Fruit fly (Drosophila melanogaster) whole organism, embryonic: ENCODE data around the gene CG31050.

Experiments
- Abd-B ChIP-seq: fragments of 200-800 bp; sonication (Bioruptor generic); optimal IDR thresholded peaks from 2 replicates; lab custom pipeline; 2018; ENCODE audit warnings: missing biosample characterization, mild to moderate bottlenecking, missing genetic modification characterization, moderate library complexity
- Adf1 ChIP-seq: fragments of 200-800 bp; sonication (Bioruptor generic); IDR thresholded peaks from 2 replicates; pipeline ENCODE4 v1.3.6; 2022; ENCODE audit warnings: missing biosample characterization, missing genetic modification characterization
- Antp ChIP-seq: fragments of 200-800 bp; sonication (Bioruptor generic); optimal IDR thresholded peaks from 3 replicates; lab custom pipeline; 2016; ENCODE audit warnings: missing biosample characterization, missing genetic modification characterization
- Bdp1 ChIP-seq: fragments of 200-800 bp; sonication (Bioruptor generic); optimal IDR thresholded peaks from 3 replicates; lab custom pipeline; 2016; ENCODE audit warnings: missing biosample characterization, missing genetic modification characterization
- CG10274 ChIP-seq: fragments of 200-800 bp; sonication (Bioruptor generic); optimal IDR thresholded peaks from 3 replicates; lab custom pipeline; 2017; ENCODE audit warnings: missing biosample characterization, mild to moderate bottlenecking, missing genetic modification characterization
- CG11504 ChIP-seq: fragments of 200-800 bp; sonication (Bioruptor generic); optimal IDR thresholded peaks from 3 replicates; lab custom pipeline; 2019; ENCODE audit warnings: missing biosample characterization, mild to moderate bottlenecking, missing genetic modification characterization, moderate library complexity
- CG14710 ChIP-seq: fragments of 200-800 bp; sonication (Bioruptor generic); optimal IDR thresholded peaks from 3 replicates; lab custom pipeline; 2019; ENCODE audit warnings: missing biosample characterization, mild to moderate bottlenecking, missing genetic modification characterization, moderate library complexity
- CG17359 ChIP-seq: fragments of 200-800 bp; sonication (Bioruptor generic); optimal IDR thresholded peaks from 3 replicates; lab custom pipeline; 2018; ENCODE audit warnings: missing biosample characterization, mild to moderate bottlenecking, missing genetic modification characterization, moderate library complexity
- CG2712 ChIP-seq: fragments of 200-800 bp; optimal IDR thresholded peaks from 3 replicates; lab custom pipeline; 2019; ENCODE audit warnings: missing biosample characterization, mild to moderate bottlenecking, missing genetic modification characterization, moderate library complexity
- CG30020 ChIP-seq: fragments of 200-800 bp; optimal IDR thresholded peaks from 2 replicates; lab custom pipeline; 2019; ENCODE audit warnings: missing biosample characterization, mild to moderate bottlenecking, missing genetic modification characterization, moderate library complexity
- CG32532 ChIP-seq: fragments of 200-800 bp; sonication (Bioruptor generic); IDR thresholded peaks from 2 replicates; pipeline ENCODE4 v1.3.6; 2022; ENCODE audit warnings: missing biosample characterization, missing genetic modification characterization
- CG4854 ChIP-seq: fragments of 200-800 bp; sonication (Bioruptor generic); optimal IDR thresholded peaks from 2 replicates; lab custom pipeline; 2016; ENCODE audit warnings: missing biosample characterization, missing genetic modification characterization, inconsistent platforms
- CG7271 ChIP-seq: fragments of 200-800 bp; sonication (Bioruptor generic); optimal IDR thresholded peaks from 2 replicates; lab custom pipeline; 2018; ENCODE audit warnings: missing biosample characterization, mild to moderate bottlenecking, missing genetic modification characterization, moderate library complexity
- CG7357 ChIP-seq: fragments of 200-800 bp; sonication (Bioruptor generic); IDR thresholded peaks from 3 replicates; pipeline ENCODE4 v1.3.6; 2022; ENCODE audit warnings: missing biosample characterization, missing genetic modification characterization
- CG8478 ChIP-seq: fragments of >200 bp; optimal IDR thresholded peaks from 2 replicates; lab custom pipeline; 2018
- CG9797 ChIP-seq: fragments of 200-800 bp; sonication (Bioruptor generic); optimal IDR thresholded peaks from 3 replicates; lab custom pipeline; 2018; ENCODE audit warnings: missing biosample characterization, mild to moderate bottlenecking, missing genetic modification characterization
- CoRest ChIP-seq: fragments of 200-800 bp; sonication (Bioruptor generic); optimal IDR thresholded peaks from 3 replicates; lab custom pipeline; 2018; ENCODE audit warnings: missing biosample characterization, mild to moderate bottlenecking, missing genetic modification characterization, moderate library complexity
- ERR ChIP-seq: fragments of 200-800 bp; sonication (Bioruptor generic); optimal IDR thresholded peaks from 2 replicates; lab custom pipeline; 2016; ENCODE audit warnings: missing biosample characterization, missing genetic modification characterization
- Ets65A ChIP-seq: fragments of 200-800 bp; sonication (Bioruptor generic); peaks from one replicate; lab custom pipeline; 2016; ENCODE audit warnings: missing biosample characterization, missing genetic modification characterization
- Fer1 ChIP-seq: fragments of 200-800 bp; sonication (Bioruptor generic); optimal IDR thresholded peaks from 2 replicates; lab custom pipeline; 2017; ENCODE audit warnings: missing biosample characterization, mild to moderate bottlenecking, missing genetic modification characterization
- Gug ChIP-seq: fragments of 200-800 bp; sonication (Bioruptor generic); IDR thresholded peaks from 4 replicates; pipeline ENCODE4 v1.3.6; 2022; ENCODE audit warnings: missing biosample characterization, missing genetic modification characterization
- H2.0 ChIP-seq: fragments of 200-800 bp; sonication (Bioruptor generic); IDR thresholded peaks from 2 replicates; pipeline ENCODE4 v1.3.6; 2022; ENCODE audit warnings: missing biosample characterization, missing genetic modification characterization
- Jarid2 ChIP-seq: fragments of 200-800 bp; sonication (Bioruptor generic); optimal IDR thresholded peaks from 3 replicates; lab custom pipeline; 2017; ENCODE audit warnings: mild to moderate bottlenecking, missing biosample characterization, missing genetic modification reagents, missing genetic modification characterization
- MESR4 ChIP-seq: fragments of 200-800 bp; sonication (Bioruptor generic); optimal IDR thresholded peaks from 2 replicates; lab custom pipeline; 2018; ENCODE audit warnings: missing biosample characterization, mild to moderate bottlenecking, missing genetic modification characterization, moderate library complexity
- Mad ChIP-seq: fragments of 200-800 bp; sonication (Bioruptor generic); optimal IDR thresholded peaks from 2 replicates; lab custom pipeline; 2016; ENCODE audit warnings: missing biosample characterization, missing genetic modification characterization
- Myb ChIP-seq: fragments of 200-800 bp; sonication (Bioruptor generic); optimal IDR thresholded peaks from 2 replicates; lab custom pipeline; 2016; ENCODE audit warnings: missing biosample characterization, missing genetic modification characterization
- Nf-YC ChIP-seq: fragments of 200-800 bp; optimal IDR thresholded peaks from 3 replicates; lab custom pipeline; 2019; ENCODE audit warnings: missing biosample characterization, mild to moderate bottlenecking, missing genetic modification characterization, moderate library complexity
- Opbp ChIP-seq: fragments of 200-800 bp; sonication (Bioruptor generic); IDR thresholded peaks from 3 replicates; pipeline ENCODE4 v1.3.6; 2022; ENCODE audit warnings: missing biosample characterization, missing genetic modification characterization; ENCODE audit not compliant: partially characterized antibody
- Scr ChIP-seq: fragments of 200-800 bp; sonication (Bioruptor generic); IDR thresholded peaks from 2 replicates; pipeline ENCODE4 v1.3.6; 2022; ENCODE audit warnings: missing biosample characterization, missing genetic modification characterization; ENCODE audit not compliant: partially characterized antibody
- Trl ChIP-seq, 3 experiments: fragments of >200 bp in 2 of 3; fragments of 200-800 bp in 1 of 3; sonication (Bioruptor generic) in 1 of 3; optimal IDR thresholded peaks; 2 replicates in 1 of 3; 3 replicates in 2 of 3; lab custom pipeline; 2016 to 2017; ENCODE audit warnings: missing biosample characterization in 1 of 3, missing genetic modification characterization in 1 of 3
- amos ChIP-seq: fragments of 200-800 bp; sonication (Bioruptor generic); IDR thresholded peaks from 2 replicates; pipeline ENCODE4 v1.3.6; 2022; ENCODE audit warnings: missing biosample characterization, missing genetic modification characterization; ENCODE audit not compliant: partially characterized antibody
- ato ChIP-seq: fragments of 200-800 bp; sonication (Bioruptor generic); IDR thresholded peaks from 2 replicates; pipeline ENCODE4 v1.3.6; 2022; ENCODE audit warnings: missing biosample characterization, missing genetic modification characterization; ENCODE audit not compliant: partially characterized antibody
- bbx ChIP-seq: fragments of 200-800 bp; sonication (Bioruptor generic); IDR thresholded peaks from 2 replicates; pipeline ENCODE4 v1.3.6; 2022; ENCODE audit warnings: missing biosample characterization, missing genetic modification characterization; ENCODE audit not compliant: partially characterized antibody
- ci ChIP-seq: fragments of 200-800 bp; sonication (Bioruptor generic); IDR thresholded peaks from 3 replicates; pipeline ENCODE4 v1.3.6; 2022; ENCODE audit warnings: missing biosample characterization, missing genetic modification characterization
- eyg ChIP-seq: fragments of 200-800 bp; sonication (Bioruptor generic); optimal IDR thresholded peaks from 3 replicates; lab custom pipeline; 2016; ENCODE audit warnings: missing biosample characterization, missing genetic modification characterization
- gsb-n ChIP-seq: fragments of 200-800 bp; sonication (Bioruptor generic); optimal IDR thresholded peaks from 3 replicates; lab custom pipeline; 2018; ENCODE audit warnings: missing biosample characterization, mild to moderate bottlenecking, missing genetic modification characterization
- jing ChIP-seq: fragments of 200-800 bp; sonication (Bioruptor generic); optimal IDR thresholded peaks from 2 replicates; lab custom pipeline; 2018; ENCODE audit warnings: missing biosample characterization, mild to moderate bottlenecking, missing genetic modification characterization
- ken ChIP-seq: fragments of 200-800 bp; sonication (Bioruptor generic); IDR thresholded peaks from 3 replicates; pipeline ENCODE4 v1.3.6; 2022; ENCODE audit warnings: missing biosample characterization, missing genetic modification characterization
- knrl ChIP-seq: fragments of 200-800 bp; sonication (Bioruptor generic); IDR thresholded peaks from 3 replicates; pipeline ENCODE4 v1.3.6; 2022; ENCODE audit warnings: missing biosample characterization, missing genetic modification characterization; ENCODE audit not compliant: partially characterized antibody
- nerfin-2 ChIP-seq: fragments of 200-800 bp; sonication (Bioruptor generic); IDR thresholded peaks from 2 replicates; pipeline ENCODE4 v1.3.6; 2022; ENCODE audit warnings: missing biosample characterization, missing genetic modification characterization; ENCODE audit not compliant: partially characterized antibody
- pho ChIP-seq: fragments of 200-800 bp; sonication (Bioruptor generic); optimal IDR thresholded peaks from 2 replicates; lab custom pipeline; 2016; ENCODE audit warnings: missing biosample characterization, missing genetic modification characterization
- phol ChIP-seq: fragments of 200-800 bp; sonication (Bioruptor generic); optimal IDR thresholded peaks from 3 replicates; lab custom pipeline; 2018; ENCODE audit warnings: missing biosample characterization, mild to moderate bottlenecking, missing genetic modification characterization, moderate library complexity
- pita ChIP-seq: fragments of 200-800 bp; sonication (Bioruptor generic); optimal IDR thresholded peaks from 2 replicates; lab custom pipeline; 2017; ENCODE audit warnings: missing biosample characterization, mild to moderate bottlenecking, missing genetic modification characterization
- scrt ChIP-seq: fragments of 200-800 bp; sonication (Bioruptor generic); optimal IDR thresholded peaks from 2 replicates; lab custom pipeline; 2018; ENCODE audit warnings: missing biosample characterization, mild to moderate bottlenecking, missing genetic modification characterization, moderate library complexity
- slbo ChIP-seq: fragments of 200-800 bp; sonication (Bioruptor generic); IDR thresholded peaks from 2 replicates; pipeline ENCODE4 v1.3.6; 2022; ENCODE audit warnings: missing biosample characterization, missing genetic modification characterization
- vfl ChIP-seq: fragments of 200-800 bp; sonication (Bioruptor generic); optimal IDR thresholded peaks from 2 replicates; lab custom pipeline; 2016; ENCODE audit warnings: missing biosample characterization, missing genetic modification characterization
- z ChIP-seq: fragments of 200-800 bp; sonication (Bioruptor generic); IDR thresholded peaks from 3 replicates; pipeline ENCODE4 v1.3.6; 2022; ENCODE audit warnings: missing biosample characterization, missing genetic modification characterization

Gene CG31050

dm6 chr3R:28634981-28635930, 15.0 kb downstream of the CG31050 start, which contains the start of gene CG10011 (continued):
- TF ChIP-seq Fer1 (no peak), vfl (GFP tag; lab: Kevin White, UChicago) (no peak), nerfin-2 (no peak), CG8478 (lab: Kevin White, UChicago) (peak; percentile 86), Abd-B (GFP tag; lab: Kevin White, UChicago) (peak; percentile 31), Ets65A (GFP tag; lab: Kevin White, UChicago) (peak; percentile 33), phol (peak; percentile 45), CG7357 (GFP tag; lab: Robert Waterston, UW) (peak; percentile 96), ERR (GFP tag; lab: Kevin White, UChicago) (no peak), scrt (no peak), MESR4 (GFP tag; lab: Kevin White, UChicago) (peak; percentile 73), knrl (GFP tag; lab: Robert Waterston, UW) (peak; percentile 54; the same call in 1 of the 3 replicates), Jarid2 (GFP tag; lab: Kevin White, UChicago) (peak; percentile 77), bbx (0 out of 2 replicates have a peak, but pooled peaks have one; percentile 30), CG11504 (tag; lab: Kevin White, UChicago) (no peak), CG14710 (tag; lab: Kevin White, UChicago) (peak; percentile 37), ato (GFP tag; lab: Robert Waterston, UW) (0 out of 2 replicates have a peak, but pooled peaks have one; percentile 8), CG7271 (peak; percentile 6), gsb-n (no peak), CG4854 (GFP tag; lab: Kevin White, UChicago) (no peak), slbo (GFP tag; lab: Robert Waterston, UW) (peak; percentile 35; the same call in 1 of the 2 replicates), CG2712 (tag; lab: Kevin White, UChicago) (no peak), CG17359 (tag; lab: Kevin White, UChicago) (no peak), CG9797 (peak; percentile 87), Nf-YC (tag; lab: Kevin White, UChicago) (no peak), Trl (optimal IDR thresholded peaks at IDR 0.05; lab: Kevin White, UChicago) (no peak), Trl (GFP tag; optimal IDR thresholded peaks at IDR 0.05; lab: Kevin White, UChicago) (peak; percentile 1), ken (GFP tag; lab: Robert Waterston, UW) (0 out of 3 replicates have a peak, but pooled peaks have one; percentile 30), Antp (peak; percentile 10), ci (GFP tag; lab: Robert Waterston, UW) (peak; percentile 20; the same call in 1 of the 3 replicates), Gug (peak; percentile 6; the same call in 1 of the 4 replicates), H2.0 (GFP tag; lab: Robert Waterston, UW) (no peak), eyg (peak; percentile 12), CG30020 (tag; lab: Kevin White, UChicago) (peak; percentile 10), Scr (GFP tag; lab: Robert Waterston, UW) (peak; percentile 27; the same call in 1 of the 2 replicates), CG32532 (GFP tag; lab: Robert Waterston, UW) (peak; percentile 49), CoRest (tag; lab: Kevin White, UChicago) (peak; percentile 24), Bdp1 (GFP tag; lab: Kevin White, UChicago) (no peak), amos (peak; percentile 59), z (GFP tag; lab: Robert Waterston, UW) (no peak), Adf1 (GFP tag; lab: Robert Waterston, UW) (no peak), pita (peak; percentile 82), Opbp (GFP tag; lab: Robert Waterston, UW) (peak; percentile 57; the same call in 2 of the 3 replicates), jing (GFP tag; lab: Kevin White, UChicago) (no peak), Mad (no peak), CG10274 (GFP tag; lab: Kevin White, UChicago) (no peak), pho (GFP tag; lab: Kevin White, UChicago) (no peak), Myb (GFP tag; lab: Kevin White, UChicago) (peak; percentile 11)
